Fruit fly (Drosophila melanogaster) whole organism, prepupa: ENCODE results near the gene CG11131.

Source experiments
- Blimp-1 ChIP-seq: fragments of 200-800 bp; sonication (Bioruptor generic); optimal IDR thresholded peaks from 3 replicates; lab custom pipeline; 2017; ENCODE audit warnings: missing biosample characterization, missing genetic modification characterization, mild to moderate bottlenecking, moderate library complexity, missing genetic modification reagents
- CG10631 ChIP-seq: fragments of 200-800 bp; sonication (Bioruptor generic); optimal IDR thresholded peaks from 2 replicates; lab custom pipeline; 2016; ENCODE audit warnings: missing biosample characterization, missing genetic modification characterization
- CG11294 ChIP-seq: fragments of 200-800 bp; sonication (Bioruptor generic); IDR thresholded peaks from 2 replicates; pipeline ENCODE4 v1.3.6; 2022; ENCODE audit warnings: missing biosample characterization, missing genetic modification characterization
- CG15336 ChIP-seq: fragments of 200-800 bp; sonication (Bioruptor generic); IDR thresholded peaks from 2 replicates; pipeline ENCODE4 v1.3.6; 2022; ENCODE audit warnings: missing biosample characterization, missing genetic modification characterization
- CG1621 ChIP-seq: fragments of 200-800 bp; sonication (Bioruptor generic); optimal IDR thresholded peaks from 3 replicates; lab custom pipeline; 2018; ENCODE audit warnings: missing biosample characterization, mild to moderate bottlenecking, missing genetic modification characterization
- CG16779 ChIP-seq: fragments of 200-800 bp; sonication (Bioruptor generic); optimal IDR thresholded peaks from 3 replicates; lab custom pipeline; 2017; ENCODE audit warnings: missing biosample characterization, mild to moderate bottlenecking, missing genetic modification characterization
- CG3032 ChIP-seq: fragments of 200-800 bp; optimal IDR thresholded peaks from 2 replicates; lab custom pipeline; 2019; ENCODE audit warnings: missing biosample characterization, mild to moderate bottlenecking, missing genetic modification characterization, moderate library complexity
- CG31627 ChIP-seq: fragments of 200-800 bp; sonication (Bioruptor generic); optimal IDR thresholded peaks from 3 replicates; lab custom pipeline; 2016; ENCODE audit warnings: missing biosample characterization, missing genetic modification characterization
- CG32006 ChIP-seq: fragments of 200-800 bp; sonication (Bioruptor generic); optimal IDR thresholded peaks from 3 replicates; lab custom pipeline; 2017; ENCODE audit warnings: missing biosample characterization, mild to moderate bottlenecking, missing genetic modification characterization
- CG34406 ChIP-seq: fragments of 200-800 bp; sonication (Bioruptor generic); optimal IDR thresholded peaks from 3 replicates; lab custom pipeline; 2016; ENCODE audit warnings: missing biosample characterization, missing genetic modification characterization
- CG3919 ChIP-seq: fragments of 200-800 bp; sonication (Bioruptor generic); optimal IDR thresholded peaks from 3 replicates; lab custom pipeline; 2016; ENCODE audit warnings: missing biosample characterization, missing genetic modification characterization
- CG6163 ChIP-seq: fragments of 200-800 bp; sonication (Bioruptor generic); IDR thresholded peaks from 3 replicates; pipeline ENCODE4 v1.3.6; 2022; ENCODE audit warnings: missing biosample characterization, missing genetic modification characterization
- CG6276 ChIP-seq: fragments of 200-800 bp; sonication (Bioruptor generic); optimal IDR thresholded peaks from 2 replicates; lab custom pipeline; 2017; ENCODE audit warnings: missing biosample characterization, mild to moderate bottlenecking, missing genetic modification characterization
- CG6792 ChIP-seq: fragments of 200-800 bp; sonication (Bioruptor generic); optimal IDR thresholded peaks from 3 replicates; lab custom pipeline; 2016; ENCODE audit warnings: missing biosample characterization, missing genetic modification characterization
- CG6808 ChIP-seq: fragments of 200-800 bp; sonication (Bioruptor generic); optimal IDR thresholded peaks from 3 replicates; lab custom pipeline; 2017; ENCODE audit warnings: missing biosample characterization, missing genetic modification characterization, mild to moderate bottlenecking, moderate library complexity, missing genetic modification reagents
- CG7368 ChIP-seq: fragments of 200-800 bp; sonication (Bioruptor generic); optimal IDR thresholded peaks from 3 replicates; lab custom pipeline; 2016; ENCODE audit warnings: missing biosample characterization, missing genetic modification characterization
- CG8319 ChIP-seq: fragments of 200-800 bp; sonication (Bioruptor generic); optimal IDR thresholded peaks from 3 replicates; lab custom pipeline; 2016; ENCODE audit warnings: missing biosample characterization, missing genetic modification characterization
- CG8632 ChIP-seq: fragments of 200-800 bp; sonication (Bioruptor generic); optimal IDR thresholded peaks from 3 replicates; lab custom pipeline; 2016; ENCODE audit warnings: missing biosample characterization, missing genetic modification characterization
- CG9139 ChIP-seq: fragments of 200-800 bp; sonication (Bioruptor generic); optimal IDR thresholded peaks from 3 replicates; lab custom pipeline; 2017; ENCODE audit warnings: missing biosample characterization, mild to moderate bottlenecking, missing genetic modification characterization
- Eip75B ChIP-seq: fragments of 200-800 bp; sonication (Bioruptor generic); optimal IDR thresholded peaks from 3 replicates; lab custom pipeline; 2016; ENCODE audit warnings: missing biosample characterization, missing genetic modification characterization
- Eip78C ChIP-seq: fragments of 200-800 bp; sonication (Bioruptor generic); peaks from one replicate; lab custom pipeline; 2016; ENCODE audit warnings: missing biosample characterization, missing genetic modification characterization
- Ets21C ChIP-seq: fragments of 200-800 bp; sonication (Bioruptor generic); optimal IDR thresholded peaks from 3 replicates; lab custom pipeline; 2016; ENCODE audit warnings: missing biosample characterization, missing genetic modification characterization
- Ets96B ChIP-seq: fragments of 200-800 bp; optimal IDR thresholded peaks from 2 replicates; lab custom pipeline; 2019; ENCODE audit warnings: missing biosample characterization, mild to moderate bottlenecking, missing genetic modification characterization, moderate library complexity
- Hr38 ChIP-seq: sonication (Bioruptor generic); optimal IDR thresholded peaks from 2 replicates; lab custom pipeline; 2016; ENCODE audit warnings: missing biosample characterization, missing genetic modification characterization
- Hr39 ChIP-seq: fragments of 200-800 bp; sonication (Bioruptor generic); optimal IDR thresholded peaks from 2 replicates; lab custom pipeline; 2016; ENCODE audit warnings: missing biosample characterization, missing genetic modification characterization
- Hr4 ChIP-seq: fragments of 200-800 bp; sonication (Bioruptor generic); optimal IDR thresholded peaks from 3 replicates; lab custom pipeline; 2016; ENCODE audit warnings: missing biosample characterization, missing genetic modification characterization
- Lpt ChIP-seq: fragments of 200-800 bp; sonication (Bioruptor generic); optimal IDR thresholded peaks from 3 replicates; lab custom pipeline; 2016; ENCODE audit warnings: missing biosample characterization, missing genetic modification characterization
- Met ChIP-seq: fragments of 200-800 bp; sonication (Bioruptor generic); optimal IDR thresholded peaks from 3 replicates; lab custom pipeline; 2016; ENCODE audit warnings: missing biosample characterization, missing genetic modification characterization
- Smox ChIP-seq: fragments of 200-800 bp; sonication (Bioruptor generic); optimal IDR thresholded peaks from 3 replicates; lab custom pipeline; 2016; ENCODE audit warnings: missing biosample characterization, missing genetic modification characterization
- Sox102F ChIP-seq: fragments of 200-800 bp; sonication (Bioruptor generic); optimal IDR thresholded peaks from 2 replicates; lab custom pipeline; 2016; ENCODE audit warnings: missing biosample characterization, mild to moderate bottlenecking, missing genetic modification characterization
- Sox14 ChIP-seq: fragments of 200-800 bp; sonication (Bioruptor generic); optimal IDR thresholded peaks from 3 replicates; lab custom pipeline; 2016; ENCODE audit warnings: missing biosample characterization, missing genetic modification characterization
- Sox15 ChIP-seq: fragments of 200-800 bp; sonication (Bioruptor generic); optimal IDR thresholded peaks from 3 replicates; lab custom pipeline; 2016; ENCODE audit warnings: missing biosample characterization, missing genetic modification characterization
- achi ChIP-seq: fragments of 200-800 bp; sonication (Bioruptor generic); optimal IDR thresholded peaks from 3 replicates; lab custom pipeline; 2016; ENCODE audit warnings: missing biosample characterization, missing genetic modification characterization
- acj6 ChIP-seq: fragments of 200-800 bp; sonication (Bioruptor generic); optimal IDR thresholded peaks from 3 replicates; lab custom pipeline; 2016; ENCODE audit warnings: missing biosample characterization, missing genetic modification characterization
- cyc ChIP-seq: fragments of 200-800 bp; sonication (Bioruptor generic); optimal IDR thresholded peaks from 3 replicates; lab custom pipeline; 2016; ENCODE audit warnings: missing biosample characterization, missing genetic modification characterization
- dac ChIP-seq: fragments of 200-800 bp; sonication (Bioruptor generic); optimal IDR thresholded peaks from 2 replicates; lab custom pipeline; 2017; ENCODE audit warnings: missing biosample characterization, mild to moderate bottlenecking, missing genetic modification characterization
- dsx ChIP-seq: fragments of 200-800 bp; optimal IDR thresholded peaks from 3 replicates; lab custom pipeline; 2019; ENCODE audit warnings: missing biosample characterization, mild to moderate bottlenecking, missing genetic modification characterization, moderate library complexity; ENCODE audit not compliant: poor library complexity, severe bottlenecking
- eg ChIP-seq: fragments of 200-800 bp; sonication (Bioruptor generic); IDR thresholded peaks from 3 replicates; pipeline ENCODE4 v1.3.6; 2022; ENCODE audit warnings: missing biosample characterization, missing genetic modification characterization
- esn ChIP-seq: fragments of 200-800 bp; sonication (Bioruptor generic); optimal IDR thresholded peaks from 2 replicates; lab custom pipeline; 2016; ENCODE audit warnings: missing biosample characterization, mild to moderate bottlenecking, missing genetic modification characterization, moderate library complexity
- fd59A ChIP-seq: fragments of 200-800 bp; sonication (Bioruptor generic); optimal IDR thresholded peaks from 2 replicates; lab custom pipeline; 2017; ENCODE audit warnings: missing biosample characterization, mild to moderate bottlenecking, missing genetic modification characterization, missing genetic modification reagents
- fd85E ChIP-seq: fragments of 200-800 bp; sonication (Bioruptor generic); optimal IDR thresholded peaks from 3 replicates; lab custom pipeline; 2016; ENCODE audit warnings: missing biosample characterization, missing genetic modification characterization
- lz ChIP-seq: fragments of 200-800 bp; sonication (Bioruptor generic); optimal IDR thresholded peaks from 3 replicates; lab custom pipeline; 2016; ENCODE audit warnings: missing biosample characterization, missing genetic modification characterization
- net ChIP-seq: fragments of 200-800 bp; sonication (Bioruptor generic); optimal IDR thresholded peaks from 3 replicates; lab custom pipeline; 2016; ENCODE audit warnings: missing biosample characterization, missing genetic modification characterization
- salr ChIP-seq, 2 experiments: fragments of 200-800 bp; sonication (Bioruptor generic); optimal IDR thresholded peaks; 3 replicates each; lab custom pipeline; 2016 to 2018; ENCODE audit warnings: missing biosample characterization in 2 of 2, missing genetic modification characterization in 2 of 2, mild to moderate bottlenecking in 1 of 2
- spab ChIP-seq: fragments of 200-800 bp; sonication (Bioruptor generic); optimal IDR thresholded peaks from 2 replicates; lab custom pipeline; 2017; ENCODE audit warnings: missing biosample characterization, mild to moderate bottlenecking, missing genetic modification characterization, missing genetic modification reagents
- ss ChIP-seq, 2 experiments: fragments of 200-800 bp; sonication (Bioruptor generic); optimal IDR thresholded peaks; 2 replicates in 1 of 2; 3 replicates in 1 of 2; lab custom pipeline; 2017 to 2018; ENCODE audit warnings: mild to moderate bottlenecking in 2 of 2, missing biosample characterization in 2 of 2, missing genetic modification characterization in 2 of 2, moderate library complexity in 1 of 2
- svp ChIP-seq: fragments of 200-800 bp; sonication (Bioruptor generic); peaks from one replicate; lab custom pipeline; 2016; ENCODE audit warnings: missing biosample characterization, missing genetic modification characterization
- topi ChIP-seq: fragments of 200-800 bp; sonication (Bioruptor generic); optimal IDR thresholded peaks from 3 replicates; lab custom pipeline; 2016; ENCODE audit warnings: missing biosample characterization, missing genetic modification characterization
- vri ChIP-seq: fragments of 200-800 bp; sonication (Bioruptor generic); optimal IDR thresholded peaks from 3 replicates; lab custom pipeline; 2016; ENCODE audit warnings: missing biosample characterization, mild to moderate bottlenecking, missing genetic modification characterization

Gene CG11131

DNA sequence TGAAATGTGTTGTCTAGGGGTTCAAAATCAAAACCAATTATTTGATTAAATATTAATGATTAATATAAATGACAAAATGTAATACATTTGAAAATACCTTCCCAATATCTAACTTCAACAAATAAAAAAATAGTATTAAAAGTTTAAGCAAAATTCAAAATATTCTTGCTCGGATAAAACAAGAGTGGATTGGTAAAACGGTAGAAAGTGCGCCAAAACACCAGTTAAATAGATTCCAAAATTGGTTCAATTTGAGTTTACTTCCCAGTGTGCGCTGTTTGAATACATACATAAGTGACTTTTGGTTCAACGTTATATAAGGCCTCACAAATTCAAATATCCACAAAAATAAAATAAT lies 33.5 kb upstream of the CG11131 start (continued):
- TF ChIP-seq CG7368 (GFP tag; lab: Kevin White, UChicago) (peak; percentile 29), ss (GFP tag; optimal IDR thresholded peaks at IDR 0.05; lab: Kevin White, UChicago) (peak; percentile 18 to 54), CG6276 (GFP tag; lab: Kevin White, UChicago) (peak; percentile 85), CG34406 (peak; percentile 79), vri (no peak), CG6163 (GFP tag; lab: Robert Waterston, UW) (peak; percentile 38; the same call in 1 of the 3 replicates), Hr39 (GFP tag; lab: Kevin White, UChicago) (peak; percentile 58), eg (GFP tag; lab: Robert Waterston, UW) (peak; percentile 71), Blimp-1 (peak; percentile 8), fd59A (GFP tag; lab: Kevin White, UChicago) (peak; percentile 31), topi (GFP tag; lab: Kevin White, UChicago) (peak; percentile 61), CG31627 (GFP tag; lab: Kevin White, UChicago) (peak; percentile 39), Hr38 (GFP tag; lab: Kevin White, UChicago) (no peak), Sox15 (GFP tag; lab: Kevin White, UChicago) (peak; percentile 34), Smox (peak; percentile 73), Hr4 (peak; percentile 77), CG3919 (GFP tag; lab: Kevin White, UChicago) (peak; percentile 60), Met (GFP tag; lab: Kevin White, UChicago) (peak; percentile 73), salr (GFP tag; optimal IDR thresholded peaks at IDR 0.05; lab: Kevin White, UChicago) (peak in 1 of 2 experiments; percentile 73), spab (GFP tag; lab: Kevin White, UChicago) (peak; percentile 29), CG8632 (peak; percentile 75), CG8319 (GFP tag; lab: Kevin White, UChicago) (peak; percentile 40), net (GFP tag; lab: Kevin White, UChicago) (peak; percentile 65), svp (GFP tag; lab: Kevin White, UChicago) (peak; percentile 73), acj6 (peak; percentile 79), CG6808 (GFP tag; lab: Kevin White, UChicago) (peak; percentile 38), CG3032 (tag; lab: Kevin White, UChicago) (peak; percentile 58), Ets96B (tag; lab: Kevin White, UChicago) (peak; percentile 76), CG15336 (peak; percentile 91), achi (no peak), fd85E (GFP tag; lab: Kevin White, UChicago) (peak; percentile 41), CG1621 (tag; lab: Kevin White, UChicago) (peak; percentile 40)

DNA sequence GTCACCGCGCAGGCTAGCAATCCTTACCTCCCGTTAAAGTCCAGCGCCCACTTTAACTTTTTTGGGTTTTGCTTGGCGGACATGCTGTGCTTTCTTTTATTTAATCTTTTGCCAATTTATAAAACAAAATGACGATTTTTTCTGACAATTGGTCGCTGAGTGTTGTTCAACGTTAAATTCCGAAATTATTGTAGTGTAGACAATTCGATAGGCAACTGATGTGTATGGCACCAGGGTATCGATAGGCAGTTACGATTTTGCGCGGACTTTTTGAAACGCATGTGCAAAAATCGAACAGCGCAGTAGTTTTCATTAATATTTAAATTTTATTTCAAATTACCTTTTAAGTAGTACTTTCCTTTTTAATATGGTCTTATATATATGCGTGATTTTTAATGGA lies 30.5 kb upstream of the CG11131 start, which contains the start of gene EMC4:
EMC4 (minus strand) TSS at position 174 of the 400 bp plus-strand sequence.
- TF ChIP-seq CG3032 (tag; lab: Kevin White, UChicago) (no peak), cyc (GFP tag; lab: Kevin White, UChicago) (peak; percentile 60), CG31627 (GFP tag; lab: Kevin White, UChicago) (peak; percentile 48), vri (peak; percentile 63), CG10631 (GFP tag; lab: Kevin White, UChicago) (peak; percentile 11), achi (peak; percentile 90), Lpt (GFP tag; lab: Kevin White, UChicago) (no peak), acj6 (peak; percentile 15), CG32006 (no peak), CG3919 (GFP tag; lab: Kevin White, UChicago) (peak; percentile 63), Eip78C (peak; percentile 84), esn (GFP tag; lab: Kevin White, UChicago) (peak; percentile 71), lz (GFP tag; lab: Kevin White, UChicago) (peak; percentile 54), ss (GFP tag; optimal IDR thresholded peaks at IDR 0.05; lab: Kevin White, UChicago) (peak in 1 of 2 experiments; percentile 22), CG34406 (no peak), CG9139 (GFP tag; lab: Kevin White, UChicago) (no peak), dac (GFP tag; lab: Kevin White, UChicago) (no peak), topi (GFP tag; lab: Kevin White, UChicago) (peak; percentile 46), net (GFP tag; lab: Kevin White, UChicago) (no peak), CG6792 (GFP tag; lab: Kevin White, UChicago) (peak; percentile 36), Eip75B (peak; percentile 44), Ets21C (GFP tag; lab: Kevin White, UChicago) (no peak), Sox14 (GFP tag; lab: Kevin White, UChicago) (peak; percentile 31), Smox (no peak), CG8632 (no peak), eg (GFP tag; lab: Robert Waterston, UW) (0 out of 3 replicates have a peak, but pooled peaks have one; percentile 32), CG8319 (GFP tag; lab: Kevin White, UChicago) (no peak), dsx (GFP tag; lab: Kevin White, UChicago) (no peak), Sox102F (no peak), CG11294 (GFP tag; lab: Robert Waterston, UW) (no peak), svp (GFP tag; lab: Kevin White, UChicago) (peak; percentile 2), CG16779 (tag; lab: Kevin White, UChicago) (no peak)
